Worm (Caenorhabditis elegans): ENCODE measurements around the gene aptf-2.

The aptf-2 gene

ce11 chrIV:13422200-13422599 lies 6.3 kb upstream of the aptf-2 start, which contains the start of gene nol-9:
nol-9 (plus strand) TSS chrIV:13422500.
- TF ChIP-seq nhr-237 (tag; optimal IDR thresholded peaks at IDR 0.05), result no peak
- TF ChIP-seq sptf-1 (tag; optimal IDR thresholded peaks at IDR 0.05), result no peak
- no peak for TF ChIP-seq bed-3 (GFP tag; optimal IDR thresholded peaks at IDR 0.05)
- TF ChIP-seq elt-3 (tag; optimal IDR thresholded peaks at IDR 0.05), result no peak
- no peak for TF ChIP-seq mab-5 (tag; optimal IDR thresholded peaks at IDR 0.05)
- no peak for TF ChIP-seq unc-39 (tag; optimal IDR thresholded peaks at IDR 0.05)
- no peak for TF ChIP-seq ztf-11 (tag; optimal IDR thresholded peaks at IDR 0.05)
- no peak for TF ChIP-seq lsy-2 (tag; optimal IDR thresholded peaks at IDR 0.05)
- TF ChIP-seq drap-1 (GFP tag; optimal IDR thresholded peaks at IDR 0.05), result no peak
- no peak for TF ChIP-seq flh-1 (GFP tag; optimal IDR thresholded peaks at IDR 0.05)
- no peak for TF ChIP-seq lin-13 (tag; optimal IDR thresholded peaks at IDR 0.05)
- no peak for TF ChIP-seq snpc-4 (tag; optimal IDR thresholded peaks at IDR 0.05)
- no peak for TF ChIP-seq nhr-28 (tag; optimal IDR thresholded peaks at IDR 0.05)
- TF ChIP-seq ceh-39 (tag; optimal IDR thresholded peaks at IDR 0.05), result no peak
- TF ChIP-seq pha-4 (tag; optimal IDR thresholded peaks at IDR 0.05), result no peak

DNA sequence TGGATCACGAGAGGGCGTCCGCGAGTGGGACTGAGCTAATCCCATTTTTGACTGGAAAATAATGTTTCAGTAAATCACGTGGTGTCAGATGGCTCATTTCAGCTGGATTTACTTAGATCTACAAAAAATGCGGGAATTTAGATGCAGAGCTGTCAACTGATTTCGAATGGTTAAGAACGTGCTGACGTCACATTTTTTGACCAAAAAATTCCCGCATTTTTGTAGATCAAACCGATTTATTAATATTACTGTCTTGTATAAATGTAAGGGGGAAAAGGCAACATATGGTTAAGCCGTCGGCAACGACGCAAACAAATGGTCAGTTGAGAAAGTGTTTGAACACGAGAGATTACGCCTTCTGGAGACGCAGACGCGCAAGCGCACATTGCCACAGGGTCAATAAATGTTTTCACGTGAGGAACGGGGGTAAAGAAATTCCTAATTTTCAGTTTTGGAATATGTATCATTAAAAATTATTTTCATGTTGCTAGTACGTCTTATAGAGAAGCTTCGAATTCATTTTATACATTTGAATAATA lies 2.9 kb downstream of the aptf-2 start, which contains the start of gene gcl-1:
Gene gcl-1, minus strand, starts transcription at position 51 of the 539 bp plus-strand sequence.
- TF ChIP-seq pha-4 (tag; optimal IDR thresholded peaks at IDR 0.05) (peak; percentile 31), flh-1 (GFP tag; optimal IDR thresholded peaks at IDR 0.05) (no peak), ces-1 (GFP tag; optimal IDR thresholded peaks at IDR 0.05) (peak; percentile 17), zip-8 (tag; optimal IDR thresholded peaks at IDR 0.05) (no peak), blmp-1 (tag; optimal IDR thresholded peaks at IDR 0.05) (no peak), cnd-1 (tag; optimal IDR thresholded peaks at IDR 0.05) (peak; percentile 3), drap-1 (GFP tag; optimal IDR thresholded peaks at IDR 0.05) (no peak), hlh-1 (tag; optimal IDR thresholded peaks at IDR 0.05) (peak; percentile 7), sptf-1 (tag; optimal IDR thresholded peaks at IDR 0.05) (no peak)

- TF ChIP-seq blmp-1 (tag; optimal IDR thresholded peaks at IDR 0.05) (peak; percentile 7), snpc-4 (tag; optimal IDR thresholded peaks at IDR 0.05) (no peak)
Observed at ce11 chrIV:13408018-13408417, 7.8 kb downstream of the aptf-2 start, which contains the start of gene Y62E10A.19. Y62E10A.19 (minus strand) TSS chrIV:13408306.

DNA sequence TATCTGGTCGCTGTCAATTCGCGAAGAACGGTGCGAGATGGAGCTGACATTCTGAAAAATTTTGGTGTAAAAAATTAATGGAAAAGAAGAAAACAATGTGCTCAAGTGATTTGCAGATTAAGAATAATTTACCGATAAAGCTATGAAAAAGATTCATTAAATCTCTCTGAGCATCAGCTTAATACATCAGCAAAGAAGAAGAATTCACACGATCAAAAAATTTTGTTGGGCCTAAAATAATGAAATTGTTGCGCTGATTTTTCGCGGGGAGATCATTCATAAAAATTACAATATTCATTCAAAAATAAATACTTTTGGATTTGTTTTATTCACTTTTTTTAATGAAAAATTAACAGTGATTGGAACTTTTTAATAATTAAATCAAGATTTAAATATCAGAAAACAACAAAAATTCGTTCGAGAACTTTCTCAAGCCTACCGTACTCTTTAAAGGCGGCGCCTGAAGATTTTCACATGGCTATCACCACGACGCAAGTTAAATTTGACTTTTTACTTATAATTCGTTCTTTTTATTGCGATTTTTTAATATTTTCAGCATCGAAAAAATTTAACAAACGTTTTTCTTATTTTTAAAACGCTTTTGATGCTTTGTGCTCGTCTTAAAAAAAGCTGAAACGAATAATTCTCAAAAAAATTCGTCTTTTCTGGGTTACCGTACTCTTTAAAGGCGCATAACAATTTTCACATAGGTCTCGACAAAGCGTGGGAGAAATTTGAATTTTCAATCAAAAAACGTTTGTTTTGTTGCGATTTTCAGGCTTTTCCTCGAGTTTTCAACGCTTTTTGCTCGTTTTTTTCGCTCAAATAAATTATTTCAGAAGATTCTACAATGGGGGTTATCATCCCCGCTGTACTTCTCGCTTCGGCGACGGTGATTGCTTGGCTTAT lies 15.1 kb downstream of the aptf-2 start, which contains the start of the genes memi-2 and cyp-31A5:
Gene memi-2, minus strand, starts transcription at position 51 of the 909 bp plus-strand sequence.
Gene cyp-31A5, plus strand, starts transcription at position 834 of the 909 bp plus-strand sequence.
- TF ChIP-seq nhr-12 (tag; optimal IDR thresholded peaks at IDR 0.05) (no peak), lin-32 (GFP tag; optimal IDR thresholded peaks at IDR 0.05) (no peak), pha-4 (tag; optimal IDR thresholded peaks at IDR 0.05) (no peak), unc-39 (tag; optimal IDR thresholded peaks at IDR 0.05) (no peak), ceh-43 (GFP tag; optimal IDR thresholded peaks at IDR 0.05) (no peak), ces-1 (GFP tag; optimal IDR thresholded peaks at IDR 0.05) (no peak), bed-3 (GFP tag; optimal IDR thresholded peaks at IDR 0.05) (no peak), unc-120 (tag; optimal IDR thresholded peaks at IDR 0.05; ENCODE audit: poor library complexity, severe bottlenecking) (no peak), zip-8 (tag; optimal IDR thresholded peaks at IDR 0.05) (no peak), sptf-1 (tag; optimal IDR thresholded peaks at IDR 0.05) (no peak), ceh-83 (GFP tag; optimal IDR thresholded peaks at IDR 0.05) (no peak), nhr-28 (tag; optimal IDR thresholded peaks at IDR 0.05) (no peak)

DNA sequence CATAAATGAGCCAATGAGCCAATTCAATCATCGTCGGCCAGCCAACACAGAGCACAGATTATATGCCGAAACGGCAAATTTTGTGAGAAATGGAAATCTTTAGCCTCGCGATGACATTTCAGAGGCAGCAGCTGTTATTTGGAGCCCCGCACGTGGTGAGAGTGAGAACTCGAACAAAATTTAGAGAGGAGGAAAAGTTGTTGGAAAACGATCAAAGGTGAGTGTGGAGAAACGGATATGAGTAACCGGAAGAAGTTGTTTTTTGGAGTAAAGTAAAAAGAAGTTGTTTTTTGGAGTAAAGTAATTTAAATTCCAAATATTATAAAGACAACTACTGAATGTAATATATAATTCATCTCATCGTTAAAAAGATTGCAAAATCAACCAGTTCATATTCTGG lies 17.1 kb downstream of the aptf-2 start, which contains the start of gene Y62E10A.13:
Gene Y62E10A.13, minus strand, starts transcription at position 326 of the 400 bp plus-strand sequence.
- no peak for TF ChIP-seq lin-13 (tag; optimal IDR thresholded peaks at IDR 0.05)
- TF ChIP-seq blmp-1 (tag; optimal IDR thresholded peaks at IDR 0.05), result no peak

ce11 chrIV:13396375-13396774 lies 19.5 kb downstream of the aptf-2 start:
- no peak for TF ChIP-seq drap-1 (GFP tag; optimal IDR thresholded peaks at IDR 0.05)
- TF ChIP-seq ceh-83 (GFP tag; optimal IDR thresholded peaks at IDR 0.05), result no peak
- no peak for TF ChIP-seq unc-39 (tag; optimal IDR thresholded peaks at IDR 0.05)
- TF ChIP-seq tbx-8 (GFP tag; optimal IDR thresholded peaks at IDR 0.05), result no peak
- no peak for TF ChIP-seq blmp-1 (tag; optimal IDR thresholded peaks at IDR 0.05)
- TF ChIP-seq ham-2 (GFP tag; optimal IDR thresholded peaks at IDR 0.05), result no peak
- no peak for TF ChIP-seq elt-1 (tag; optimal IDR thresholded peaks at IDR 0.05; ENCODE audit: borderline replicate concordance, insufficient read depth)
- TF ChIP-seq unc-120 (tag; optimal IDR thresholded peaks at IDR 0.05; ENCODE audit: poor library complexity, severe bottlenecking), result no peak
- no peak for TF ChIP-seq cnd-1 (tag; optimal IDR thresholded peaks at IDR 0.05)
- TF ChIP-seq mls-2 (tag; optimal IDR thresholded peaks at IDR 0.05), result no peak

All from whole organism, mixed stage, embryonic.